Worm (Caenorhabditis elegans): Measurements from ENCODE around the gene ckb-4.

The ckb-4 gene

ce11 chrV:2067985-2068499, 41.2 kb downstream of the ckb-4 start, which contains the start of gene lbp-9 (continued):
- TF ChIP-seq rec-8 (tag; optimal IDR thresholded peaks at IDR 0.05), result no peak
- TF ChIP-seq pha-4 (tag; optimal IDR thresholded peaks at IDR 0.05), result no peak
- TF ChIP-seq hrde-1 (tag; optimal IDR thresholded peaks at IDR 0.05; ENCODE audit: borderline replicate concordance), result no peak
- no peak for TF ChIP-seq F52B5.7 (tag; optimal IDR thresholded peaks at IDR 0.05)
- TF ChIP-seq dpl-1 (GFP tag; optimal IDR thresholded peaks at IDR 0.05), result no peak
- no peak for TF ChIP-seq F39B2.1 (GFP tag; IDR thresholded peaks at IDR 0.05)
- peak; percentile 19; the same call in 1 of the 2 replicates for TF ChIP-seq mcd-1 (GFP tag; IDR thresholded peaks at IDR 0.05)
- no peak for TF ChIP-seq ets-4 (GFP tag; optimal IDR thresholded peaks at IDR 0.05)
- TF ChIP-seq rpc-1 (optimal IDR thresholded peaks at IDR 0.05), result no peak
- TF ChIP-seq rpc-1 (tag; optimal IDR thresholded peaks at IDR 0.05), result no peak
- no peak for TF ChIP-seq snpc-4 (GFP tag; optimal IDR thresholded peaks at IDR 0.05)
- peak in 1 of 4 experiments; percentile 12 for TF ChIP-seq snpc-4 (tag; optimal IDR thresholded peaks at IDR 0.05)
- TF ChIP-seq sdz-38 (tag; optimal IDR thresholded peaks at IDR 0.05), result no peak
- TF ChIP-seq bed-1 (GFP tag; IDR thresholded peaks at IDR 0.05), result no peak
- no peak for TF ChIP-seq ceh-58 (GFP tag; IDR thresholded peaks at IDR 0.05)
- peak; percentile 67; the same call in 1 of the 2 replicates for TF ChIP-seq dox-1 (GFP tag; IDR thresholded peaks at IDR 0.05)
- no peak for TF ChIP-seq F33H1.4 (GFP tag; IDR thresholded peaks at IDR 0.05)
- no peak for TF ChIP-seq die-1 (tag; optimal IDR thresholded peaks at IDR 0.05)
- no peak for TF ChIP-seq nhr-27 (tag; optimal IDR thresholded peaks at IDR 0.05)
- no peak for TF ChIP-seq attf-6 (GFP tag; IDR thresholded peaks at IDR 0.05)
- peak; percentile 51 for TF ChIP-seq lin-54 (GFP tag; optimal IDR thresholded peaks at IDR 0.05)
- TF ChIP-seq zim-3 (tag; optimal IDR thresholded peaks at IDR 0.05), result peak; percentile 33
- TF ChIP-seq B0261.1 (tag; optimal IDR thresholded peaks at IDR 0.05), result no peak
- TF ChIP-seq tlf-1 (GFP tag; optimal IDR thresholded peaks at IDR 0.05), result no peak
- TF ChIP-seq somi-1 (GFP tag; optimal IDR thresholded peaks at IDR 0.05), result no peak
- TF ChIP-seq ceh-27 (GFP tag; optimal IDR thresholded peaks at IDR 0.05), result no peak
- peak; percentile 80 for TF ChIP-seq ceh-40 (GFP tag; IDR thresholded peaks at IDR 0.05)
- no peak for TF ChIP-seq hmg-20 (GFP tag; IDR thresholded peaks at IDR 0.05)
- TF ChIP-seq ZK185.1 (tag; optimal IDR thresholded peaks at IDR 0.05; ENCODE audit: poor library complexity, severe bottlenecking), result no peak
- no peak for TF ChIP-seq F57A8.1 (GFP tag; optimal IDR thresholded peaks at IDR 0.05)
- no peak for TF ChIP-seq F10E7.11 (tag; optimal IDR thresholded peaks at IDR 0.05)
- no peak for TF ChIP-seq snpc-1.1 (tag; optimal IDR thresholded peaks at IDR 0.05; ENCODE audit: insufficient read depth)
- no peak for TF ChIP-seq ztf-25 (GFP tag; IDR thresholded peaks at IDR 0.05)
- TF ChIP-seq nfyb-1 (GFP tag; IDR thresholded peaks at IDR 0.05), result 0 out of 2 replicates have a peak, but pooled peaks have one; percentile 46
- no peak for TF ChIP-seq mel-28 (tag; optimal IDR thresholded peaks at IDR 0.05; ENCODE audit: borderline replicate concordance)
- TF ChIP-seq zfh-2 (GFP tag; conservative IDR thresholded peaks at IDR 0.05), result peak; percentile 94
- TF ChIP-seq akir-1 (GFP tag; optimal IDR thresholded peaks at IDR 0.05), result no peak
- no peak for TF ChIP-seq nhr-120 (GFP tag; IDR thresholded peaks at IDR 0.05)
- peak; percentile 79 for TF ChIP-seq attf-5 (GFP tag; optimal IDR thresholded peaks at IDR 0.05)
- 0 out of 2 replicates have a peak, but pooled peaks have one; percentile 67 for TF ChIP-seq pbrm-1 (GFP tag; IDR thresholded peaks at IDR 0.05)
- TF ChIP-seq nhr-179 (tag; optimal IDR thresholded peaks at IDR 0.05), result no peak
- no peak for TF ChIP-seq madf-8 (GFP tag; conservative IDR thresholded peaks at IDR 0.05)
- no peak for TF ChIP-seq F49E8.2 (tag; optimal IDR thresholded peaks at IDR 0.05; ENCODE audit: insufficient read depth)
- TF ChIP-seq xnd-1 (tag; optimal IDR thresholded peaks at IDR 0.05), result no peak
- no peak for TF ChIP-seq Y67H2A.10 (GFP tag; conservative IDR thresholded peaks at IDR 0.05)
- TF ChIP-seq lin-40 (tag; optimal IDR thresholded peaks at IDR 0.05), result peak; percentile 2
- no peak for TF ChIP-seq madf-3 (GFP tag; IDR thresholded peaks at IDR 0.05)
- TF ChIP-seq nfya-1 (tag; optimal IDR thresholded peaks at IDR 0.05; ENCODE audit: borderline replicate concordance, insufficient read depth), result no peak

All from whole organism, young adult.